Fruit fly (Drosophila melanogaster): Measurements from ENCODE around the gene Paics.

DNA sequence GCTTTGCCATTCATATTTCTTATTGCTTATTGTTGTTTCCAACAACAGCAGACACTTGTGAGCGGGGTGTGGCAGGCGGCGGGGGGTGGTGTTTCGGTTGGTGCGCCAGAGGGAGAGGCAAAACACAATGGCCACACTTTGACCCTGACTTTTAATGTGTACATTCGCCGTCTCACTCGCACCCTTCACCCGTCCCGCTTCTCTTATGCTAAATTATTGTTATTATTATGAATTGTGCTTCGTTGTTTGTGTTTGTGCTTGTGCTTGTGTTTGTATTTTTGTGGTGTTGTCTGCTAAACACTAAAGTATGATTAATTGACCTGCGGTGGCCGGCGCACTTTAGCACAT is 4.1 kb downstream of the Paics start:
- TF ChIP-seq CG8478 (optimal IDR thresholded peaks at IDR 0.05) (no peak), CTCF (optimal IDR thresholded peaks at IDR 0.05) (no peak)
